Fruit fly (Drosophila melanogaster) whole organism, prepupa: Measurements from ENCODE around the gene ScsbetaG.

Experiments used
- CG11762 ChIP-seq: fragments of 200-800 bp; sonication (Bioruptor generic); optimal IDR thresholded peaks from 3 replicates; lab custom pipeline; 2016; ENCODE audit warnings: missing biosample characterization, missing genetic modification characterization; ENCODE audit not compliant: insufficient read depth
- CG15336 ChIP-seq: fragments of 200-800 bp; sonication (Bioruptor generic); IDR thresholded peaks from 2 replicates; pipeline ENCODE4 v1.3.6; 2022; ENCODE audit warnings: missing biosample characterization, missing genetic modification characterization
- CG34406 ChIP-seq: fragments of 200-800 bp; sonication (Bioruptor generic); optimal IDR thresholded peaks from 3 replicates; lab custom pipeline; 2016; ENCODE audit warnings: missing biosample characterization, missing genetic modification characterization
- CG6808 ChIP-seq: fragments of 200-800 bp; sonication (Bioruptor generic); optimal IDR thresholded peaks from 3 replicates; lab custom pipeline; 2017; ENCODE audit warnings: missing biosample characterization, missing genetic modification characterization, mild to moderate bottlenecking, moderate library complexity, missing genetic modification reagents
- Hr38 ChIP-seq: sonication (Bioruptor generic); optimal IDR thresholded peaks from 2 replicates; lab custom pipeline; 2016; ENCODE audit warnings: missing biosample characterization, missing genetic modification characterization
- Hr39 ChIP-seq: fragments of 200-800 bp; sonication (Bioruptor generic); optimal IDR thresholded peaks from 2 replicates; lab custom pipeline; 2016; ENCODE audit warnings: missing biosample characterization, missing genetic modification characterization
- OdsH ChIP-seq: fragments of 200-800 bp; sonication (Bioruptor generic); optimal IDR thresholded peaks from 3 replicates; lab custom pipeline; 2016; ENCODE audit warnings: missing biosample characterization, missing genetic modification characterization
- Smox ChIP-seq: fragments of 200-800 bp; sonication (Bioruptor generic); optimal IDR thresholded peaks from 3 replicates; lab custom pipeline; 2016; ENCODE audit warnings: missing biosample characterization, missing genetic modification characterization
- Sox102F ChIP-seq: fragments of 200-800 bp; sonication (Bioruptor generic); optimal IDR thresholded peaks from 2 replicates; lab custom pipeline; 2016; ENCODE audit warnings: missing biosample characterization, mild to moderate bottlenecking, missing genetic modification characterization
- achi ChIP-seq: fragments of 200-800 bp; sonication (Bioruptor generic); optimal IDR thresholded peaks from 3 replicates; lab custom pipeline; 2016; ENCODE audit warnings: missing biosample characterization, missing genetic modification characterization
- cyc ChIP-seq: fragments of 200-800 bp; sonication (Bioruptor generic); optimal IDR thresholded peaks from 3 replicates; lab custom pipeline; 2016; ENCODE audit warnings: missing biosample characterization, missing genetic modification characterization
- fkh ChIP-seq: fragments of 200-800 bp; sonication (Bioruptor generic); optimal IDR thresholded peaks from 3 replicates; lab custom pipeline; 2017; ENCODE audit warnings: missing biosample characterization, mild to moderate bottlenecking, missing genetic modification characterization, moderate library complexity
- net ChIP-seq: fragments of 200-800 bp; sonication (Bioruptor generic); optimal IDR thresholded peaks from 3 replicates; lab custom pipeline; 2016; ENCODE audit warnings: missing biosample characterization, missing genetic modification characterization
- topi ChIP-seq: fragments of 200-800 bp; sonication (Bioruptor generic); optimal IDR thresholded peaks from 3 replicates; lab custom pipeline; 2016; ENCODE audit warnings: missing biosample characterization, missing genetic modification characterization

ScsbetaG gene

dm6 chr3L:5511959-5512358 is 51.5 kb downstream of the ScsbetaG start (continued):
- peak; percentile 79 for TF ChIP-seq Sox102F (GFP tag; lab: Kevin White, UChicago)
- peak; percentile 63 for TF ChIP-seq net (GFP tag; lab: Kevin White, UChicago)
- TF ChIP-seq CG15336 (GFP tag; lab: Robert Waterston, UW), result no peak; the same call in 1 of the 2 replicates
- TF ChIP-seq CG6808, result peak; percentile 24
- peak; percentile 69 for TF ChIP-seq CG11762 (GFP tag; lab: Kevin White, UChicago)
- TF ChIP-seq Hr38, result no peak
- no peak for TF ChIP-seq fkh
- TF ChIP-seq achi (GFP tag; lab: Kevin White, UChicago), result peak; percentile 70
- peak; percentile 77 for TF ChIP-seq OdsH
- peak; percentile 79 for TF ChIP-seq topi (GFP tag; lab: Kevin White, UChicago)
- peak; percentile 72 for TF ChIP-seq Smox (GFP tag; lab: Kevin White, UChicago)
- TF ChIP-seq cyc (GFP tag; lab: Kevin White, UChicago), result peak; percentile 85
- TF ChIP-seq CG34406, result peak; percentile 72
- TF ChIP-seq Hr39 (GFP tag; lab: Kevin White, UChicago), result peak; percentile 79
